Worm (Caenorhabditis elegans): Measurements from ENCODE around the gene AC7.3.

- TF ChIP-seq tab-1 (GFP tag; IDR thresholded peaks at IDR 0.05) (no peak), med-1 (GFP tag; optimal IDR thresholded peaks at IDR 0.05; ENCODE audit: insufficient read depth) (no peak), cog-1 (tag; optimal IDR thresholded peaks at IDR 0.05) (no peak), ref-1 (GFP tag; conservative IDR thresholded peaks at IDR 0.05) (no peak), ztf-23 (GFP tag; IDR thresholded peaks at IDR 0.05) (no peak), T22C8.4 (GFP tag; IDR thresholded peaks at IDR 0.05) (no peak)
Observed at ce11 chrIV:5073836-5074235, 37.8 kb upstream of the AC7.3 start.

Measured in whole organism, midembryonic.